Worm (Caenorhabditis elegans) whole organism, early embryonic: ENCODE data around the gene Y45F10B.59.

Experiments
- B0310.2 ChIP-seq: sonication (generic microtip); optimal IDR thresholded peaks from 2 replicates; lab custom pipeline; 2016; ENCODE audit warnings: mild to moderate bottlenecking, missing genetic modification characterization, missing compliant biosample characterization
- F13C5.2 ChIP-seq: sonication (generic microtip); optimal IDR thresholded peaks from 2 replicates; lab custom pipeline; 2017; ENCODE audit warnings: mild to moderate bottlenecking, missing genetic modification characterization, inconsistent platforms, missing compliant biosample characterization
- aly-1 ChIP-seq: sonication (generic microtip); optimal IDR thresholded peaks from 2 replicates; lab custom pipeline; 2016; ENCODE audit warnings: missing genetic modification characterization, missing compliant biosample characterization
- ama-1 ChIP-seq: fragments of 150-350 bp; optimal IDR thresholded peaks from 2 replicates; lab custom pipeline; 2014
- ceh-13 ChIP-seq: fragments of 200-800 bp; sonication (Bioruptor generic); optimal IDR thresholded peaks from 2 replicates; lab custom pipeline; 2018; ENCODE audit warnings: mild to moderate bottlenecking, missing genetic modification characterization, missing compliant biosample characterization
- ceh-36 ChIP-seq: sonication (generic microtip); optimal IDR thresholded peaks from 2 replicates; lab custom pipeline; 2016; ENCODE audit warnings: missing genetic modification characterization, inconsistent platforms, missing compliant biosample characterization
- ets-7 ChIP-seq: sonication (generic microtip); optimal IDR thresholded peaks from 2 replicates; lab custom pipeline; 2016; ENCODE audit warnings: missing genotype, missing genetic modification characterization, missing compliant biosample characterization
- flt-1 ChIP-seq: fragments of 200-800 bp; sonication (Bioruptor generic); IDR thresholded peaks from 2 replicates; pipeline ENCODE4 v1.3.6; 2022; ENCODE audit warnings: missing genetic modification characterization, missing compliant biosample characterization
- hmbx-1 ChIP-seq: sonication (generic microtip); optimal IDR thresholded peaks from 2 replicates; lab custom pipeline; 2016; ENCODE audit warnings: mild to moderate bottlenecking, missing genetic modification characterization, missing compliant biosample characterization
- hmg-4 ChIP-seq: fragments of 200-800 bp; sonication (Bioruptor generic); optimal IDR thresholded peaks from 2 replicates; lab custom pipeline; 2018; ENCODE audit warnings: mild to moderate bottlenecking, missing genetic modification characterization, missing compliant biosample characterization
- hnd-1 ChIP-seq: sonication (generic microtip); optimal IDR thresholded peaks from 2 replicates; lab custom pipeline; 2016; ENCODE audit warnings: missing genetic modification characterization, missing compliant biosample characterization
- pes-1 ChIP-seq: fragments of 200-800 bp; sonication (Bioruptor generic); IDR thresholded peaks from 2 replicates; pipeline ENCODE4 v1.3.6; 2022; ENCODE audit warnings: missing genetic modification reagents, missing genetic modification characterization, missing compliant biosample characterization
- scrt-1 ChIP-seq: fragments of 200-800 bp; sonication (Bioruptor generic); IDR thresholded peaks from 2 replicates; pipeline ENCODE4 v1.3.6; 2022; ENCODE audit warnings: missing genetic modification characterization, missing compliant biosample characterization
- sea-1 ChIP-seq: fragments of 200-800 bp; sonication (Bioruptor generic); conservative IDR thresholded peaks from 2 replicates; pipeline ENCODE4 v1.3.6; 2022; ENCODE audit warnings: missing genetic modification characterization, missing compliant biosample characterization
- tbx-11 ChIP-seq: fragments of 200-800 bp; sonication (Bioruptor generic); IDR thresholded peaks from 2 replicates; pipeline ENCODE4 v1.3.6; 2022; ENCODE audit warnings: missing genetic modification characterization, missing compliant biosample characterization
- tbx-37 ChIP-seq: fragments of 200-800 bp; sonication (Bioruptor generic); conservative IDR thresholded peaks from 2 replicates; pipeline ENCODE4 v1.3.6; 2022; ENCODE audit warnings: missing genetic modification reagents, missing genetic modification characterization, missing compliant biosample characterization
- tra-4 ChIP-seq: sonication (generic microtip); optimal IDR thresholded peaks from 2 replicates; lab custom pipeline; 2017; ENCODE audit warnings: missing genetic modification characterization, missing compliant biosample characterization

The Y45F10B.59 gene

DNA sequence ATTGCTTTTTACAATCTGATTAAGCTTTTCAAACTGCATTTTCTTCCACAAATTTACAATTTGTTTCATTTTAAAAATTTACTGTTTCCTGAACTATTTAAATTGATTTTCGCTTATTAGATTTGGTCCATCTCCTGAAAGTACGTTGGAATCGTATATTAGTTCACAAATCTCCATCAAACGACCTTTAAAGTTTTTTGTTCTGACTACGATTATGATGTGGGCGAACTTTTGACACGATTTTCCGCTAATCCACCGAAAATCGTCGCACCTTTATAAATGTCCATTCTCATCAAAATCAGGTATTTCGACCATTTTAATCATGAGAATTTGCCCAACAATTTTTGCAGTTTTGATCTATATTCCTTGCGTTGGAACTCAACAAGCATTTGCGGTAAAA, 21.1 kb downstream of the Y45F10B.59 start, which contains the start of gene C08F11.1:
TSS of gene C08F11.1 (plus strand) at position 301 of the 400 bp plus-strand sequence.
- no peak for TF ChIP-seq tbx-11
- TF ChIP-seq sea-1 (GFP tag; lab: Robert Waterston, UW) = no peak
- TF ChIP-seq tbx-37 (GFP tag; lab: Robert Waterston, UW) = no peak
- TF ChIP-seq ets-7 (tag; lab: Kevin White, UChicago) = no peak
- no peak for TF ChIP-seq B0310.2 (tag; lab: Kevin White, UChicago)
- TF ChIP-seq hmg-4 = no peak
- TF ChIP-seq flt-1 (GFP tag; lab: Robert Waterston, UW) = no peak
- TF ChIP-seq scrt-1 (GFP tag; lab: Robert Waterston, UW) = no peak
- TF ChIP-seq hmbx-1 (tag; lab: Kevin White, UChicago) = no peak
- no peak for TF ChIP-seq aly-1 (tag; lab: Kevin White, UChicago)
- TF ChIP-seq hnd-1 (tag; lab: Kevin White, UChicago) = no peak
- no peak for TF ChIP-seq pes-1

DNA sequence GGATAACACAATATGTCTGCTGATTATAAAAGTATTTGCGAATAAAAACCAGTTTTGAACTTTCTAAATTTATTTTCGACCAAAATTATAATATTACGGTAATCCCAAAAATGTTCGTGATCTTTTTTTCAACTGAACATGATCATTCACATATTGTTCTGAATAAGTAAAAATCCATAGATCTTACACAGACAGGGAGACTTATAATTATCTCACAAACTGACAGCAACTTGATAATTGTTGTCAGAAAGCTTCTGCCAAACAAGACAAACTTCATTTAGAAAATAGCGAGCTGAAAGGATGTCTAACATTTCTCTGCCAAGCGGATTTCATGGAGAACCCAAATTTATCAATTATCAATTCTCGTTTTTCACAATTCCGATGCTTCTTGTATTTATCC, 24.1 kb downstream of the Y45F10B.59 start, which contains the start of gene sru-21:
TSS of gene sru-21 (plus strand) at position 301 of the 400 bp plus-strand sequence.
- TF ChIP-seq sea-1 (GFP tag; lab: Robert Waterston, UW) (no peak), B0310.2 (tag; lab: Kevin White, UChicago) (no peak), F13C5.2 (no peak), ceh-36 (tag; lab: Kevin White, UChicago) (no peak), hmg-4 (no peak), aly-1 (tag; lab: Kevin White, UChicago) (no peak), scrt-1 (GFP tag; lab: Robert Waterston, UW) (no peak), ama-1 (no peak), ceh-13 (GFP tag; lab: Kevin White, UChicago) (no peak), pes-1 (no peak), flt-1 (GFP tag; lab: Robert Waterston, UW) (no peak), tra-4 (tag; lab: Kevin White, UChicago) (no peak), hnd-1 (tag; lab: Kevin White, UChicago) (no peak), hmbx-1 (tag; lab: Kevin White, UChicago) (no peak), tbx-37 (GFP tag; lab: Robert Waterston, UW) (no peak), ets-7 (tag; lab: Kevin White, UChicago) (no peak), tbx-11 (no peak)

DNA sequence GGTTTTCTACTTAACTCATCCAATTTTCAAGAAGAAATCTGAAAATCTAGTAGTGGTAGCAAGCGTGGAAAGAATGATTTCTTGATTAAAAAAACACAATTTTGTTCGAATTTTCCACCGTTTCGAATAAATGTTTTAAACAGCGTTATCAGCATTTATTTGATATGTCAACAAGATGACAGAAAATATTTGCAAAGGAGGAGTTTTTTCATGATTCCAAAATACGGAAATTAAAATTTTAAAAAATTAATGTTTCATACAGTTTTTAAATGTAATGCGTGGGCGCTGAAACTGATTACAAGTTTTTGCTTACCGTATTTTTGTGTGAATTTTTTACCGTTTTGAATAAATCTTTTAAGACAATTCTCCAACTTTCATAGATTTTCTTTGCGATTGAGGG, 30.2 kb downstream of the Y45F10B.59 start:
- TF ChIP-seq hmg-4 = no peak
- no peak for TF ChIP-seq B0310.2 (tag; lab: Kevin White, UChicago)
- TF ChIP-seq ceh-36 (tag; lab: Kevin White, UChicago) = no peak
- no peak for TF ChIP-seq hmbx-1 (tag; lab: Kevin White, UChicago)
- TF ChIP-seq scrt-1 (GFP tag; lab: Robert Waterston, UW) = no peak
- TF ChIP-seq pes-1 = no peak
- TF ChIP-seq sea-1 (GFP tag; lab: Robert Waterston, UW) = no peak
- TF ChIP-seq tra-4 (tag; lab: Kevin White, UChicago) = no peak
- no peak for TF ChIP-seq tbx-37 (GFP tag; lab: Robert Waterston, UW)
- TF ChIP-seq ceh-13 (GFP tag; lab: Kevin White, UChicago) = no peak
- TF ChIP-seq flt-1 (GFP tag; lab: Robert Waterston, UW) = no peak
- TF ChIP-seq tbx-11 = no peak

- no peak for TF ChIP-seq ets-7 (tag; lab: Kevin White, UChicago)
- no peak for TF ChIP-seq ceh-36 (tag; lab: Kevin White, UChicago)
- no peak for TF ChIP-seq ceh-13 (GFP tag; lab: Kevin White, UChicago)
- TF ChIP-seq hmbx-1 (tag; lab: Kevin White, UChicago) = no peak
- TF ChIP-seq hmg-4 = no peak
- no peak for TF ChIP-seq aly-1 (tag; lab: Kevin White, UChicago)
- no peak for TF ChIP-seq ama-1
- no peak for TF ChIP-seq sea-1 (GFP tag; lab: Robert Waterston, UW)
- TF ChIP-seq flt-1 (GFP tag; lab: Robert Waterston, UW) = no peak
- no peak for TF ChIP-seq tbx-37 (GFP tag; lab: Robert Waterston, UW)
- TF ChIP-seq hnd-1 (tag; lab: Kevin White, UChicago) = no peak
- no peak for TF ChIP-seq scrt-1 (GFP tag; lab: Robert Waterston, UW)
- TF ChIP-seq B0310.2 (tag; lab: Kevin White, UChicago) = no peak
- no peak for TF ChIP-seq F13C5.2
- TF ChIP-seq tra-4 (tag; lab: Kevin White, UChicago) = no peak
- TF ChIP-seq pes-1 = no peak
Observed at ce11 chrIV:13633165-13633564, 30.7 kb downstream of the Y45F10B.59 start, which contains the start of gene fbxa-98. fbxa-98 (plus strand) TSS chrIV:13633407.

ce11 chrIV:13636975-13637374, 34.6 kb downstream of the Y45F10B.59 start, which contains the start of gene C08F11.7:
C08F11.7 (plus strand) TSS chrIV:13637275.
- TF ChIP-seq flt-1 (GFP tag; lab: Robert Waterston, UW) = no peak
- no peak for TF ChIP-seq hnd-1 (tag; lab: Kevin White, UChicago)
- TF ChIP-seq B0310.2 (tag; lab: Kevin White, UChicago) = no peak
- no peak for TF ChIP-seq ets-7 (tag; lab: Kevin White, UChicago)
- no peak for TF ChIP-seq F13C5.2
- TF ChIP-seq tra-4 (tag; lab: Kevin White, UChicago) = no peak
- no peak for TF ChIP-seq aly-1 (tag; lab: Kevin White, UChicago)

- TF ChIP-seq hmbx-1 (tag; lab: Kevin White, UChicago) (no peak), F13C5.2 (no peak), tra-4 (tag; lab: Kevin White, UChicago) (no peak), hmg-4 (no peak), flt-1 (GFP tag; lab: Robert Waterston, UW) (no peak), ceh-13 (GFP tag; lab: Kevin White, UChicago) (no peak), ama-1 (no peak), ceh-36 (tag; lab: Kevin White, UChicago) (no peak), tbx-37 (GFP tag; lab: Robert Waterston, UW) (no peak)
Observed at ce11 chrIV:13639027-13639426, 36.6 kb downstream of the Y45F10B.59 start, which contains the start of gene ugt-22. ugt-22 (plus strand) TSS chrIV:13639260.

DNA sequence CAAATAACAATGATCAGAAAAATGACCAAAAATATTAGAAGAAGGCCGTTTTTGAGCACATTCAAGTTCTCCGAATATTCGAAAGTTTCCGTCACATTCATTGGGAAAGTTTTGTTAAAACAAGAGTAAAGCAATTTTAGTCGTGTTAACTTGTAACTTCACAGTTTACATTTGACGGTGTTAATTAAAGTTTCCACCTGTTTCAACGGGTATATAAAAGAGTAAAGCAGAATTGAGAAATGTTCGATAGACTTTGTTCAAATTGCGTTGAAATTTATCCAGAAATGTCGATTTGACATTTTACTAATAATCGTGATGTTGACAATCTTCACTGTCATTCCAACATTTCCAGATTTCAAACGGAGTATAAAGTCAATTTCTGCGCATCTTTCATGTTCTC, 43.4 kb downstream of the Y45F10B.59 start, which contains the start of gene srz-29:
TSS of gene srz-29 (minus strand) at position 101 of the 400 bp plus-strand sequence.
- no peak for TF ChIP-seq ceh-36 (tag; lab: Kevin White, UChicago)
- no peak for TF ChIP-seq pes-1
- no peak for TF ChIP-seq ceh-13 (GFP tag; lab: Kevin White, UChicago)
- no peak for TF ChIP-seq hmg-4
- no peak for TF ChIP-seq tra-4 (tag; lab: Kevin White, UChicago)
- TF ChIP-seq scrt-1 (GFP tag; lab: Robert Waterston, UW) = no peak
- TF ChIP-seq hmbx-1 (tag; lab: Kevin White, UChicago) = no peak
- no peak for TF ChIP-seq B0310.2 (tag; lab: Kevin White, UChicago)
